Worm (Caenorhabditis elegans): ENCODE measurements around the gene lbp-4.

The lbp-4 gene

DNA sequence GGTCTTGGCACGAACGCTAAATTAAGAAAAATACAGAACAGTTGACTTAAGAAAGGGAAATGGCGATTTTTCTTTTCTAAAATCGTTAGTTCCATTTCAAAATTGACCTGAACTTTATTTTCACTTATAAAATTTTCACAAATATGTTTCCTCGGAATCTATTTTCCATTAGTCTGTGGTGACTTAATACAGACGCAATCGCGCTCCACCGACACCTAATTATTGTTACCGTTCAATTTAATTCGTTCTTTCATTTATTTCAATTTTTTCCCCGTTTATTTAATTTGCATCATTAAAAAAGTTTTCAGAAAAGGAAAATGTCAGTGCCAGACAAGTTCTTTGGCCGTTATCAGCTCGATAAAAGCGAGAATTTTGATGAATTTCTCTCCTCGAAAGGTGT, at the start of gene lbp-4:
Gene lbp-4, plus strand, starts transcription at position 309 of the 400 bp plus-strand sequence.
- TF ChIP-seq unc-62 (GFP tag; optimal IDR thresholded peaks at IDR 0.05), result no peak

DNA sequence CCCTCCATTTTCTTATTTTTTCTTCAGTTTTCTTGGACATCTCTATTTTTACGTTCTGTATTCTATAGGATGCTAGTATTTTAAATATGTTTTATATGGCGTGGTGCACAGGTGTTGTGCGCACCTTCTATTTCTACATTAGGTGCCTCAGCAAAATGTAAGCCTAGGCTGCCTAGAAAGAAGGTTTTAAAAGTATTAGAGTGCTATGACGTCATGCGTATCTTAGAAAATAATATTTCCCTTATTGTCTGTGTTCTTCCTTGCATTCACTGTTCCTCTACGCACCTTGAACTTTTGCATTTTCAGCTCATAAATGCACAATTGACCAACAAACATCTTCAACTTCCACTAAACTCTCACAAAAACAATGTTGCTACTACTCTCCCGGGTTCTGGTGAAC, 49.4 kb upstream of the lbp-4 start, which contains the start of gene frpr-3:
Gene frpr-3, plus strand, starts transcription at position 301 of the 400 bp plus-strand sequence.
- no peak for TF ChIP-seq unc-62 (GFP tag; optimal IDR thresholded peaks at IDR 0.05)

DNA sequence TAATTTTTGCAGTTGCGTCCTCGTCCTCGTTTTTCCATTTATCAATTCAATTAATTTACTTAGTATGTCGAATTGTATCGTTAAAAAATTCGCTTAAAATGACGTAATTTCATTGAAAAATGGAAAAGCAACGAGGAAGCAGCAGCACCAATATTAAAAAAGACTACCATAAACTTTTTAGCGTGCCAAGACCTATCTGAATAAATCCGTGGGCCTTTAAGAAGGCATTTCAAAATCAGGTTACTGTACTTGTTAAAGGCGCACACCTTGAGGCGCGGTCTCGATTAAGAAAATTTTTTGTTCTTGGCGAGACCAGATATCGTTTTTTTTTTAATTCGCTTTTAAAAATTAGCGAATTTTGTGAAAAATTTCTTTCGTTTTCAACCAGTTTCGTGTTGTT, 46.7 kb upstream of the lbp-4 start:
- TF ChIP-seq unc-62 (GFP tag; optimal IDR thresholded peaks at IDR 0.05), result no peak

DNA sequence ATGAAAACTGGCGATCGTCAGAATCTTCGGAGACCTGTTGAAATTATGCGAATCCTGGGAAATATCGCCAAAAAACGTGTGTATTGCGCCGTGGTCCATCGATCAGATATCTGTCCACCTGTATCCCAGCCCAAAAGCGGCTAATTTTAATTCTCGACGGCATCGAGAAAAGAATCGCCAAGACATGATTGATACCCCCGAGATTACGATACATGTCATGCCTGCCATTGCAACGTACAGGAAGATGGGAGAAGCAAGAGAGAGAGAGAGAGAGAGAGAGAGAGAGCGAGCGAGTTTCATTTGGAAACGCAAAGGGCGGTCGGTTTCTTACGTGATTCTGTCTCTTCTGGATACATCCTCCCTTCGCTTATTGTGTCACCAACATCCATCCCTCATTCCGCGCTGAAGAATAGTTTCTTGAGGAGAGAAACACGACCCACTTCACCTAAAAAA, 46.2 kb upstream of the lbp-4 start, which contains the start of gene grl-10:
Gene grl-10, plus strand, starts transcription at position 403 of the 453 bp plus-strand sequence.
- TF ChIP-seq unc-62 (GFP tag; optimal IDR thresholded peaks at IDR 0.05), result no peak

DNA sequence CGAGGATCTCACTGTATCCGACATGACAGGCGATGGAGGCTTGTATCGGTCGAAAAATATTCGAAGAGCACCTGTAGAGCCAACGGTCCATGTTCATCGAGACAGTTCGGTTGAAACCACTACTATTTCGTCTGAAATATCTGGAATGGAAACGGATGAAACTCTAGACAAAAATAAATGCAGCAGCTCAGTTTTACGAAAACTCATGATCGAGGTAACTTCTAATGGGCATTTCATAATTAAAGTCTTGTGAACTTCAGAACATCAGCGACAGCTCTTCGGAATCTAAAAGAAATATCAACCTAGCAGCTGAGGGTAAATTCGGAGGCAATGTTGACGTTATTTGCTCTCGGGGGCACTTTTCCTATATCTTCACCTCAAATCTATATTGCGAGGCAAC, 45.2 kb upstream of the lbp-4 start:
- TF ChIP-seq unc-62 (GFP tag; optimal IDR thresholded peaks at IDR 0.05), result no peak

DNA sequence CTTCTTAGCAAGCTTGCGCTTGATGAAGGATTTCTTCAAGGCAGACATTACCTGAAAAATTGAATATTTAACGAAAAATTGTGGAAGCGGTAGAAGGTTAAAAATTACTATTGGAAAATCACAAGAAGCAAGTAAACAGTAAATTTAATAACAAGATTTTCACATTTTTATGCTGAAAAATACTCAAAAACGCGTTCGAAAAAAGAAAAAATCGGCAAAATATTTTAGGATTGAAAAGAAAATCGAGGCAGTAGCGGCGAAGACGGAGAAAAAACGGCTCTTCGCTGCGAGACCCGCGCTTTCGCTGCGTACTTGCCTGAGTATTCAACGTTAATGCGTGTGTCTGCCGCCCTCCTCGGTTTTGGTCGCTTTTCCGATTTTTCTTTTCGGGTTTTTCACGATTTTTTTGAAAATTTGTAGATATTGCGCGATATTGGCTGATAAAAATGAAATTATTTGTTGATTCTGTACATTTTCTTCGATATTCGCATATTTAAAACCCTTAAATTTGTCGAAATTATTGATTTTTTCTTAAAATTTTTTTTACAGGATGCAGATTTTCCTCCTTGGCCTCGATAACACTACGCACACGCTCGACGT, 44.2 kb upstream of the lbp-4 start, which contains the start of the genes rpl-39 and rps-30:
Gene rpl-39, minus strand, starts transcription at position 51 of the 600 bp plus-strand sequence.
Gene rps-30, plus strand, starts transcription at position 550 of the 600 bp plus-strand sequence.
- TF ChIP-seq unc-62 (GFP tag; optimal IDR thresholded peaks at IDR 0.05), result no peak

DNA sequence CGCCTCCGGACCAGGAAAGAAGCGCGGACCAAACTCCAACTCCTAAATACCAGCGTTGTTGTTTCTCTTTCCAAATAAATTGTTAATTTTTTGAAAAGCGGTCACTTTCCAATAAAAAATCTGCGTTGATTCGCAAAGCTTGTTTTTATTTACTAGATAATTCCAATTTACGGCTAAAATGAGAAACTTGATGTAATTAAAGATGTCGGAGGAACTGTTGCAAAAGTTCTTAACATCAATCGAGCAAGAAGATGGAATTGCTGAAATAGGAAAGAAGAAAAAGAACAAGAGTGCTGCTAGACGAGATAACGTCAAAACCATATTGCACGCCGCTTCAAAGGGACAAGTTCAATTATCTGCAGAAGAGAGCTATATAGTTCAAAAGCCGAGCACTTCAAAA, 43.3 kb upstream of the lbp-4 start, which contains the start of gene C26F1.3:
Gene C26F1.3, plus strand, starts transcription at position 203 of the 400 bp plus-strand sequence.
- TF ChIP-seq unc-62 (GFP tag; optimal IDR thresholded peaks at IDR 0.05), result no peak

DNA sequence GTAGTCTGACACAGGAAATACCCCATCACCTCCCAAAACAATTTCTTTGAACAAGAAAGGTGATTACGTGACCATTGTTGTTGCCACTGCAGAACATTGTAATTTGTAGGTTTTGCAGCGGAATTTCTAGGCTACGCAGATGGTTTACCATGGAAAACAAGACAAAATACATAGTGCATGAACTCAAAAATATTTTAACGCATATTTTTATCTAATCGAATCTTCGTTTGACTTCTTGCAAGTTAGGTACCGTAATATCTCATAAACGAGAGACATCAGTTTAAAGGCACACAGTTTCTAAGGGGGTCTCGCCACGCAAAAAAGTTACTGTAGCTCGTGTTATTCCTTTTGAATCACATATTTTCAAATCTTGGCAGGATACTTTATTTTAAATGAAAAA, 41.4 kb upstream of the lbp-4 start:
- no peak for TF ChIP-seq unc-62 (GFP tag; optimal IDR thresholded peaks at IDR 0.05)

DNA sequence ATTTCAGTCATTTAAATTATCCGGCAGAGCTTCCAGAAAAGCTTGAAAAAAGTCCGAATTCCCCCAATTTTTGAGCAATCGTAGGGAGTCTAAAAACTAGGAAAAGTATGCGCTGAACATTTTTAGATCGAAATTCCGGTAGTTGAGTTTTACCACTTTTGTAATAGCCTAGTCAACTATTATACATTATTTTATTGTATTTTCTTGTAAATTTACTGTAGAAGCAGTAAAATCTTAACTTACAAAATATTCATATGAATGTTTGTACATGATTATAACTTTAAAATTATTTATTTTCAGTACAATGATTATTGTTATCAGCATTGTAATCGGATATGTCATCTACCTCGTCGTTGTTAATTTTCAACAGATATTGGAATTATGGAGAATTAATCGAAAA, 38.9 kb upstream of the lbp-4 start, which contains the start of gene cyp-32A1:
Gene cyp-32A1, plus strand, starts transcription at position 301 of the 400 bp plus-strand sequence.
- no peak for TF ChIP-seq unc-62 (GFP tag; optimal IDR thresholded peaks at IDR 0.05)

DNA sequence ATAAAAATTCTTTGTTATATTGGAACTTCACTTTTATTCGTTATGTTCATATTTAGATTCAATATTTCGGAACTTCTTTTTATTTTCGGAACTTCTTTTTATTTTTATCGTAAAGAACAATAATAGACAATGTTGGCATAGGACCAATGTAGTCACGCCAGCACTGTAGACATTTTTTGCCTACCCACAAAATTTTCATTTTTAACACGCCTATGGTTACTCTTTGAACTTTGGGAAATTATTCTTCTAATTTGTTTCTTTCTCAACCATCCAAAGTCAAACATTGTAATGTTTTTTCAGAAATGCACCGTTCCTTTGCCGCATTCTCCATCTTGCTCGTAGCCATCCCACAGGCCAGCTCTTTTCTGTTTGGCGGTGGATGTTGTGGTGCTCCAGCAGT, 35.3 kb upstream of the lbp-4 start, which contains the start of gene C26F1.1:
Gene C26F1.1, plus strand, starts transcription at position 301 of the 400 bp plus-strand sequence.
- TF ChIP-seq unc-62 (GFP tag; optimal IDR thresholded peaks at IDR 0.05), result no peak

DNA sequence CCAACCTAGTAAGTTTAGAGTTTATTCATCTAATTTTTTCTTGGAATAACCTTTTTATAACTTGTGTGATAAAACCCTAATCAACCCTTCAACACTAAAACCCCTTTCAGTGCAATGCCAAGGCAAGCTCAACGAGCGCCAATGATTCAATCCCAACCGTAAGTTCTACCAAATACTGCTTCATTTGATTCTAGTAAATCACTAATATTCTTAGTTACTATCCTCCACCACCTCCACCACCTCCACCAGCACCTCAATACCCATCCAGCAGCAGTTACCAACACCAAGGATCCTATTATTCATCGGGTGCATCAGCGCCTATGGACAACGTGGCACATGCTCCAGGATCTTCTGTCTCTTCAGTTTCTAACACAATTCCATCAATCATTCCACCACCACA, 34.5 kb upstream of the lbp-4 start:
- TF ChIP-seq unc-62 (GFP tag; optimal IDR thresholded peaks at IDR 0.05), result no peak

DNA sequence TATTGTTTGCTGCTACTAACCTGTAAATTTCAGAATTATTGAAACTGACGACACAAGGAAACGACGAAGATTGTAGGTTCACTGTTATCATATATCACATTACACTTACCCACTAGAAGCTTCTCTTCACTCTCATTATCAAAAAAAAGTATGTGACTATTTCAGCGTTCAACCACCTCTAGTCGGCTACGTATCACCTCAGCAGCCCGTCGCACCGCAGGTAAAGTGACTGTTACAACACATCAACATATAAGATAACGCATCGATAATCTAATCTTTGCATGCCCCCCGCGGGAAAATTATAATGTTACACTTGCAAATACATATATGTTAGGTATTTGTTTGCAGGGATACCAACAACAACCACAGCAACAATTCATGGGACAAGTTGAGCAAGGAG, 33.7 kb upstream of the lbp-4 start:
- TF ChIP-seq unc-62 (GFP tag; optimal IDR thresholded peaks at IDR 0.05), result no peak

DNA sequence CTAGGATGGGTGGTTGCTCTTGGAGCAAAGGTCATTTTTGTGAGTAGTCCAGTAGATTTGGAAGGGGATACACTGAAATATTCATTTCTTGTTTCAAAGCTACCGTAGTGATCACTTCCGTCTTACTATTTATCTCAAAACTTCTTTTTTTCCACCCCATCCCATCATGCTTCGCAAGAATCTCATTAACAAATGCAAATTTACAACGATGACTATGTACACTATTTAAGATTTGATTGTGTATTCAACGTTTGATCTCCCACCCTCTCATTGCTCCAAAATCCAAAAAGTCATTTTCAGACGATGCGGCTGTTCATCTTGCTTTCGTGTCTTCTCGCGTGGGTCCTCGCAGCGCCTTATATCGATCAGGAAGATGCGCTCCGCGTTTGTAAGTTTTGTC, 27.3 kb upstream of the lbp-4 start, which contains the start of gene flp-21:
Gene flp-21, plus strand, starts transcription at position 301 of the 400 bp plus-strand sequence.
- no peak for TF ChIP-seq unc-62 (GFP tag; optimal IDR thresholded peaks at IDR 0.05)

DNA sequence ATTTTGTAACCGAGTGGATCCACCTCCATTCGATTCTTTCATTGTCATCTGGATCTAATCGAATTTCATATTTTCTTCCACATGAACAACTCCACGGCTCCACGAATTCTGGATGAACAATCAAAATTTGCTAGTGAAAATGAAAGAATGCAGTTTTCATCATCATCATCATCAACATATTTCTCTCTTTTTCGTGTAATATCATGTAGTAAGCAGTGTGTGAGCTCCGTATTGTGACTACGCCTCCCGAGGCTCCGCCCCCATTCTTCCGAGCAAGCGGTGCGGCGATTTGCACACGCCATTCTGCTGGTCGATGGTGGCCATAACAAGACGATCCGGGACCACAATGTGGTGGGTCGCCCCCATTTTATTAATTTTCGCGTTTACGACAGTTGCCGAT, 22.3 kb upstream of the lbp-4 start, which contains the start of gene ZK742.7:
Gene ZK742.7, plus strand, starts transcription at position 301 of the 400 bp plus-strand sequence.
- TF ChIP-seq unc-62 (GFP tag; optimal IDR thresholded peaks at IDR 0.05), result no peak

DNA sequence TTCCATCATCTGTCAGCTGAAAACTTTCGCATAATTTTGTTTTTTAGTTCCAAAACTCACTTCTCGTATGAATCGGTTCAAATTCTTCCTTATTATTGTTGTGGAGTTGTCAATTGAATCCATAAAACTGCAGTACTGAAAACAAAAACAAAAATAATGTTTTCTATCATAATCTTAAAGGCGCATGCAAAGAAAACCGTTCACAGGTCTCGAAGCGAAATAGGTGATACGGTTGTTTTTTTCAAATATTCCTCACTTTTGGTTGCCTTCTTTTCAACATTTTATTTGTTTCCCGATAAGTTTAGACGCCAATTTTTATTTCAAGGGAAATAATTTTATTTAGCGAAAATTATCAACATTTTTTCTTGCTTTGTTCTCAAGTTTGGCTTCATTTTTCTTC, 16.8 kb upstream of the lbp-4 start:
- no peak for TF ChIP-seq unc-62 (GFP tag; optimal IDR thresholded peaks at IDR 0.05)

DNA sequence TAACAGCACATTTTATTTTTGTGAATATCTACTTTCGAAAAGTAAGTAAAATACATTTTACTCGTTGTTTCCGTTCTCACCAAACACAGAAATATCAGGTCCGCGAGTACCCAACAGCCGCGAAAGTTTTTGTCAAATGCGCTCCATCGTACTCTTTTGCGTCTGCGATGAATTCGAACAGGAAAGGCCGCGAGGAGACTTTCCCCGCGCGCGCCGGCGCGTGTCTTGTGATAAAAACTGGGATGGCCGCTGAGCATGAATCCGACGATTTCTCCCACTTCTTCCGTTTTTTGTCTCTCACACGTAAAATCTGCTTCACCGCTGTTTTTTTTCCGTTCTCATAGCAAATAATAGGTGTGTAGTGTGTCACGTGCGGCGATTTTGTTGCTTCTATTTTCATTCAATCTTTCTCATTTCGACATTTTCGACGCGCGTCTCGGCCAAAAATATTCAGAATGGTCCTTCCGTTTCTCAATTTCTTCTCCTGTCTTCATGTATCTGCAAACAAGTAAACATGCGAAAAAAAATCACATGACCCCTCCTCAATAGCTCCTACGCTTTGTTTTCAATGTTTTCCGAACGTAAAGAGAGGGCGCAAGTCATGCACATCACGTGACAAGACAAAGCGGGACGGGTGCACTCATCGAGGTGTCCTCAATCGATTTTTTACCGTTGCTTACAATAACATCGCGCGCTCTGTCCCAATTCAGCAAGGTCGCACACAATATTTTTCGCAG, 16.1 kb upstream of the lbp-4 start, which contains the start of gene uvs-1:
Gene uvs-1, minus strand, starts transcription at position 145 of the 737 bp plus-strand sequence.
- no peak for TF ChIP-seq unc-62 (GFP tag; optimal IDR thresholded peaks at IDR 0.05)
